Fruit fly (Drosophila melanogaster) whole organism, embryonic: ENCODE data around the gene sunn.

Experiments used
- CG17359 ChIP-seq: fragments of 200-800 bp; sonication (Bioruptor generic); optimal IDR thresholded peaks from 3 replicates; lab custom pipeline; 2018; ENCODE audit warnings: missing biosample characterization, mild to moderate bottlenecking, missing genetic modification characterization, moderate library complexity
- CG4424 ChIP-seq: fragments of 200-800 bp; sonication (Bioruptor generic); optimal IDR thresholded peaks from 3 replicates; lab custom pipeline; 2016; ENCODE audit warnings: missing biosample characterization, missing genetic modification characterization
- CG6175 ChIP-seq: fragments of 200-800 bp; sonication (Bioruptor generic); IDR thresholded peaks from 3 replicates; pipeline ENCODE4 v1.3.6; 2022; ENCODE audit warnings: missing biosample characterization, missing genetic modification characterization
- CG7271 ChIP-seq: fragments of 200-800 bp; sonication (Bioruptor generic); optimal IDR thresholded peaks from 2 replicates; lab custom pipeline; 2018; ENCODE audit warnings: missing biosample characterization, mild to moderate bottlenecking, missing genetic modification characterization, moderate library complexity
- E2f1 ChIP-seq: fragments of 200-800 bp; sonication (Bioruptor generic); IDR thresholded peaks from 2 replicates; pipeline ENCODE4 v1.3.6; 2022; ENCODE audit warnings: missing biosample characterization, missing genetic modification characterization
- Fer3 ChIP-seq: fragments of 200-800 bp; sonication (Bioruptor generic); optimal IDR thresholded peaks from 2 replicates; lab custom pipeline; 2018; ENCODE audit warnings: missing biosample characterization, mild to moderate bottlenecking, missing genetic modification characterization, moderate library complexity
- Scr ChIP-seq: fragments of 200-800 bp; sonication (Bioruptor generic); IDR thresholded peaks from 2 replicates; pipeline ENCODE4 v1.3.6; 2022; ENCODE audit warnings: missing biosample characterization, missing genetic modification characterization; ENCODE audit not compliant: partially characterized antibody
- Sin3A ChIP-seq: fragments of >200 bp; optimal IDR thresholded peaks from 2 replicates; lab custom pipeline; 2018
- Spps ChIP-seq: fragments of 200-800 bp; sonication (Bioruptor generic); optimal IDR thresholded peaks from 2 replicates; lab custom pipeline; 2018; ENCODE audit warnings: missing biosample characterization, mild to moderate bottlenecking, missing genetic modification characterization
- fru ChIP-seq: fragments of >200 bp; optimal IDR thresholded peaks from 2 replicates; lab custom pipeline; 2017
- gt ChIP-seq: fragments of 200-800 bp; sonication (Bioruptor generic); IDR thresholded peaks from 2 replicates; pipeline ENCODE4 v1.3.6; 2022; ENCODE audit warnings: missing biosample characterization, missing genetic modification characterization
- pho ChIP-seq: fragments of 200-800 bp; sonication (Bioruptor generic); optimal IDR thresholded peaks from 2 replicates; lab custom pipeline; 2016; ENCODE audit warnings: missing biosample characterization, missing genetic modification characterization
- scrt ChIP-seq: fragments of 200-800 bp; sonication (Bioruptor generic); optimal IDR thresholded peaks from 2 replicates; lab custom pipeline; 2018; ENCODE audit warnings: missing biosample characterization, mild to moderate bottlenecking, missing genetic modification characterization, moderate library complexity

DNA sequence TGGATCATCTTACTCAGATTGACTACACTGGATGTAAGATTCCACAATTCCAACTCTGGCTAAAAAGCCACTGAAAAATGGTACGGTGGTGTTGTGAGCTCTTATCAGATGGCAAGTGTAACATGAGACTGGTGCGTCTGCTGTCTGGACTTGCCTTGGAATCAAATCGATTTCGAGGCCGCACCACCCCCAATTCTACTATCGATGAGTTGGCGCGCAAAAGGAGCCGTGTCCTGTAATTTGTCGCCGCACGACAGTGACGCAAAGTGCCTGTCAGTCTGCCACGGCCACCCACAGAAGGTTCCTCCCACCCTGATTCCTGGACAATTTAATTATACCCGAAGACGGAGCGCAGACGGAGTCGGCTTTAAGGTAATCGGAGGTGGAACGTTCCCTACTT is 38.4 kb downstream of the sunn start:
- TF ChIP-seq scrt (GFP tag; lab: Kevin White, UChicago) (no peak), Fer3 (tag; lab: Kevin White, UChicago) (no peak), CG17359 (tag; lab: Kevin White, UChicago) (no peak), pho (GFP tag; lab: Kevin White, UChicago) (no peak), CG4424 (GFP tag; lab: Kevin White, UChicago) (no peak), Sin3A (lab: Kevin White, UChicago) (no peak), gt (no peak), Spps (tag; lab: Kevin White, UChicago) (no peak), CG6175 (no peak), Scr (no peak), E2f1 (GFP tag; lab: Robert Waterston, UW) (no peak), fru (no peak), CG7271 (tag; lab: Kevin White, UChicago) (no peak)
